Worm (Caenorhabditis elegans): ENCODE measurements around the gene mai-1.
A peak's percentile ranks its signal among the peaks of the same experiment; 100 is the strongest.

ce11 chrX:3089894-3090414 lies 26.4 kb downstream of the mai-1 start:
- TF ChIP-seq pros-1 (tag; optimal IDR thresholded peaks at IDR 0.05) (no peak), tbx-2 (tag; optimal IDR thresholded peaks at IDR 0.05) (peak; percentile 47), hlh-30 (tag; optimal IDR thresholded peaks at IDR 0.05; ENCODE audit: insufficient read depth) (peak; percentile 44), elt-4 (tag; optimal IDR thresholded peaks at IDR 0.05) (no peak), ceh-9 (tag; optimal IDR thresholded peaks at IDR 0.05) (no peak), eyg-1 (tag; optimal IDR thresholded peaks at IDR 0.05) (no peak), ttx-3 (tag; optimal IDR thresholded peaks at IDR 0.05) (no peak)
